Worm (Caenorhabditis elegans): ENCODE results near the gene srw-11.

The srw-11 gene

DNA sequence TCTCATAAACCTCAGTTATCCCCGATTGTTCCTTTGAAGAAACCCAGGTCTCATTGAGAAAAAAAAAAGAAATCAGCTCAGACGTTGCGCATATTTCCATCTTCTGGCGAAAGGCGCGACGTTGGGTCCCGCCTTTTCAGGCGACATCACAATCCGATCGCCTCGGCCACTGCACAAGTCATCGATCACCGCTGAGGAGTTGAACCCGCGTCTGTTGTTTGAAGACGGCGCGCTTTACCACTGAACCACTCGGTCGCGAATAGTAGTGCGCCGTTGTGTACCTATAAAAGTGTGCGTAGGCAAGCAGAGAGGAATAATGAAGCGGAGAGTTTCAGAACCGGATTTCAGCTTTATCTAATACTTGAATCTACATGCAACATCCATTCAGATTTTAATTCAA, 49.2 kb downstream of the srw-11 start, which contains the start of gene Y75B12B.11 (continued):
- TF ChIP-seq ceh-62 (tag; optimal IDR thresholded peaks at IDR 0.05): no peak
- TF ChIP-seq fkh-10 (GFP tag; optimal IDR thresholded peaks at IDR 0.05): no peak
- TF ChIP-seq nhr-11 (tag; optimal IDR thresholded peaks at IDR 0.05): peak; percentile 55
- no peak for TF ChIP-seq lin-39 (tag; optimal IDR thresholded peaks at IDR 0.05)
- peak; percentile 97 for TF ChIP-seq gei-8 (GFP tag; optimal IDR thresholded peaks at IDR 0.05)
- no peak for TF ChIP-seq nhr-237 (tag; optimal IDR thresholded peaks at IDR 0.05)
- peak; percentile 98 for TF ChIP-seq nhr-111 (GFP tag; optimal IDR thresholded peaks at IDR 0.05)
- TF ChIP-seq Y75B8A.6 (GFP tag; IDR thresholded peaks at IDR 0.05): peak; percentile 83; the same call in 1 of the 2 replicates
- peak; percentile 88 to 90 for TF ChIP-seq madf-5 (GFP tag; IDR thresholded peaks at IDR 0.05)
- TF ChIP-seq sdz-12 (GFP tag; optimal IDR thresholded peaks at IDR 0.05): peak; percentile 91
- TF ChIP-seq ZK337.2 (GFP tag; IDR thresholded peaks at IDR 0.05): peak; percentile 89
- peak; percentile 85 for TF ChIP-seq set-16 (GFP tag; IDR thresholded peaks at IDR 0.05)
- peak; percentile 45 for TF ChIP-seq zip-2 (tag; optimal IDR thresholded peaks at IDR 0.05)
- peak; percentile 93 for TF ChIP-seq ctbp-1 (GFP tag; IDR thresholded peaks at IDR 0.05)
- TF ChIP-seq mes-2 (tag; optimal IDR thresholded peaks at IDR 0.05; ENCODE audit: poor library complexity, severe bottlenecking): peak; percentile 93
- TF ChIP-seq T26A8.4 (GFP tag; IDR thresholded peaks at IDR 0.05): peak; percentile 94
- TF ChIP-seq attf-4 (tag; optimal IDR thresholded peaks at IDR 0.05): no peak
- TF ChIP-seq jun-1 (tag; optimal IDR thresholded peaks at IDR 0.05): peak; percentile 57
- TF ChIP-seq F10B5.3 (tag; optimal IDR thresholded peaks at IDR 0.05): peak; percentile 85
- TF ChIP-seq mxl-2 (GFP tag; conservative IDR thresholded peaks at IDR 0.05): peak; percentile 90
- TF ChIP-seq saeg-2 (GFP tag; IDR thresholded peaks at IDR 0.05): peak; percentile 92
- peak; percentile 89 for TF ChIP-seq ceh-20 (GFP tag; IDR thresholded peaks at IDR 0.05)
- peak; percentile 98 for TF ChIP-seq lim-7 (GFP tag; IDR thresholded peaks at IDR 0.05)
- peak; percentile 94 for TF ChIP-seq snpc-1.2 (GFP tag; IDR thresholded peaks at IDR 0.05)
- peak; percentile 93 for TF ChIP-seq spr-3 (GFP tag; optimal IDR thresholded peaks at IDR 0.05)
- peak; percentile 92 for TF ChIP-seq zfp-3 (GFP tag; conservative IDR thresholded peaks at IDR 0.05)
- TF ChIP-seq skn-1 (tag; optimal IDR thresholded peaks at IDR 0.05): no peak
- TF ChIP-seq daf-12 (tag; optimal IDR thresholded peaks at IDR 0.05): no peak
- TF ChIP-seq daf-16 (GFP tag; optimal IDR thresholded peaks at IDR 0.05): peak; percentile 88 to 98
- peak; percentile 84 for TF ChIP-seq daf-16 (tag; optimal IDR thresholded peaks at IDR 0.05)
- TF ChIP-seq tag-97 (GFP tag; IDR thresholded peaks at IDR 0.05): no peak
- TF ChIP-seq dmd-8 (GFP tag; IDR thresholded peaks at IDR 0.05): peak; percentile 99
- TF ChIP-seq snpc-4 (tag; optimal IDR thresholded peaks at IDR 0.05): no peak
- peak; percentile 87 for TF ChIP-seq dmd-9 (GFP tag; IDR thresholded peaks at IDR 0.05)
- peak; percentile 81 for TF ChIP-seq mxl-3 (GFP tag; optimal IDR thresholded peaks at IDR 0.05)
- no peak for TF ChIP-seq R02D3.7 (tag; optimal IDR thresholded peaks at IDR 0.05)
- peak in 1 of 2 experiments; percentile 79 for TF ChIP-seq lsy-2 (tag; optimal IDR thresholded peaks at IDR 0.05)
- peak; percentile 95 for TF ChIP-seq spr-1 (tag; optimal IDR thresholded peaks at IDR 0.05)
- peak; percentile 93 for TF ChIP-seq lin-13 (GFP tag; optimal IDR thresholded peaks at IDR 0.05)
- no peak for TF ChIP-seq ceh-82 (tag; optimal IDR thresholded peaks at IDR 0.05)
- TF ChIP-seq D1046.2 (GFP tag; IDR thresholded peaks at IDR 0.05): peak; percentile 96
- TF ChIP-seq mdl-1 (tag; optimal IDR thresholded peaks at IDR 0.05): no peak
- peak; percentile 98 for TF ChIP-seq aha-1 (tag)
- peak; percentile 90 for TF ChIP-seq daf-19 (GFP tag; conservative IDR thresholded peaks at IDR 0.05)
- peak; percentile 92 for TF ChIP-seq aly-2 (tag; optimal IDR thresholded peaks at IDR 0.05)
- peak; percentile 68 for TF ChIP-seq dpl-1 (GFP tag; optimal IDR thresholded peaks at IDR 0.05)
- no peak for TF ChIP-seq ztf-11 (tag; optimal IDR thresholded peaks at IDR 0.05)
- TF ChIP-seq vab-7 (GFP tag; IDR thresholded peaks at IDR 0.05): peak; percentile 98
- TF ChIP-seq F26F4.8 (GFP tag; conservative IDR thresholded peaks at IDR 0.05): peak; percentile 99
- peak; percentile 95 for TF ChIP-seq ceh-44 (GFP tag; IDR thresholded peaks at IDR 0.05)
- TF ChIP-seq unc-130 (GFP tag; optimal IDR thresholded peaks at IDR 0.05): peak; percentile 92
- peak; percentile 96 for TF ChIP-seq F49E8.2 (tag; optimal IDR thresholded peaks at IDR 0.05; ENCODE audit: borderline replicate concordance)
- no peak for TF ChIP-seq nhr-76 (tag; optimal IDR thresholded peaks at IDR 0.05)

All from whole organism, L4 larva.